Fruit fly (Drosophila melanogaster) whole organism, embryonic: ENCODE results near the gene IM33.
A peak's percentile ranks its signal among the peaks of the same experiment; 100 is the strongest.

Experiments
- Abd-B ChIP-seq: fragments of 200-800 bp; sonication (Bioruptor generic); optimal IDR thresholded peaks from 2 replicates; lab custom pipeline; 2018; ENCODE audit warnings: missing biosample characterization, mild to moderate bottlenecking, missing genetic modification characterization, moderate library complexity
- Antp ChIP-seq: fragments of 200-800 bp; sonication (Bioruptor generic); optimal IDR thresholded peaks from 3 replicates; lab custom pipeline; 2016; ENCODE audit warnings: missing biosample characterization, missing genetic modification characterization
- Bteb2 ChIP-seq: fragments of 200-800 bp; sonication (Bioruptor generic); optimal IDR thresholded peaks from 2 replicates; lab custom pipeline; 2016; ENCODE audit warnings: missing biosample characterization, missing genetic modification characterization
- CG10267 ChIP-seq: fragments of 200-800 bp; sonication (Bioruptor generic); optimal IDR thresholded peaks from 2 replicates; lab custom pipeline; 2018; ENCODE audit warnings: missing biosample characterization, mild to moderate bottlenecking, missing genetic modification characterization, moderate library complexity
- CG10462 ChIP-seq: fragments of 200-800 bp; sonication (Bioruptor generic); optimal IDR thresholded peaks from 2 replicates; lab custom pipeline; 2016; ENCODE audit warnings: missing biosample characterization, missing genetic modification characterization
- CG11696 ChIP-seq: fragments of 200-800 bp; sonication (Bioruptor generic); IDR thresholded peaks from 2 replicates; pipeline ENCODE4 v1.3.6; 2022; ENCODE audit warnings: missing biosample characterization, missing genetic modification characterization
- CG1233 ChIP-seq: fragments of 200-800 bp; sonication (Bioruptor generic); optimal IDR thresholded peaks from 4 replicates; lab custom pipeline; 2018; ENCODE audit warnings: missing biosample characterization, mild to moderate bottlenecking, missing genetic modification characterization
- CG12659 ChIP-seq: fragments of 200-800 bp; sonication (Bioruptor generic); optimal IDR thresholded peaks from 3 replicates; lab custom pipeline; 2017; ENCODE audit warnings: mild to moderate bottlenecking, missing biosample characterization, missing genetic modification reagents, missing genetic modification characterization
- CG13296 ChIP-seq: fragments of 200-800 bp; sonication (Bioruptor generic); optimal IDR thresholded peaks from 3 replicates; lab custom pipeline; 2018; ENCODE audit warnings: missing biosample characterization, mild to moderate bottlenecking, missing genetic modification characterization
- CG13775 ChIP-seq: fragments of 200-800 bp; sonication (Bioruptor generic); optimal IDR thresholded peaks from 3 replicates; lab custom pipeline; 2017; ENCODE audit warnings: missing biosample characterization, mild to moderate bottlenecking, missing genetic modification characterization
- CG15514 ChIP-seq: fragments of 200-800 bp; sonication (Bioruptor generic); optimal IDR thresholded peaks from 3 replicates; lab custom pipeline; 2017; ENCODE audit warnings: missing biosample characterization, missing genetic modification characterization, mild to moderate bottlenecking, moderate library complexity, missing genetic modification reagents
- CG15696 ChIP-seq: fragments of 200-800 bp; sonication (Bioruptor generic); optimal IDR thresholded peaks from 2 replicates; lab custom pipeline; 2019; ENCODE audit warnings: missing biosample characterization, mild to moderate bottlenecking, missing genetic modification characterization, moderate library complexity
- CG16815 ChIP-seq: fragments of 200-800 bp; sonication (Bioruptor generic); optimal IDR thresholded peaks from 3 replicates; lab custom pipeline; 2017; ENCODE audit warnings: missing biosample characterization, mild to moderate bottlenecking, missing genetic modification characterization
- CG17328 ChIP-seq: fragments of 200-800 bp; sonication (Bioruptor generic); IDR thresholded peaks from 2 replicates; pipeline ENCODE4 v1.3.6; 2022; ENCODE audit warnings: missing biosample characterization, missing genetic modification characterization
- CG18764 ChIP-seq: fragments of 200-800 bp; sonication (Bioruptor generic); optimal IDR thresholded peaks from 3 replicates; lab custom pipeline; 2016; ENCODE audit warnings: missing biosample characterization, missing genetic modification characterization
- CG2129 ChIP-seq: fragments of 200-800 bp; sonication (Bioruptor generic); IDR thresholded peaks from 2 replicates; pipeline ENCODE4 v1.3.6; 2022; ENCODE audit warnings: missing biosample characterization, missing genetic modification characterization; ENCODE audit not compliant: partially characterized antibody
- CG2875 ChIP-seq: fragments of 200-800 bp; sonication (Bioruptor generic); optimal IDR thresholded peaks from 2 replicates; lab custom pipeline; 2017; ENCODE audit warnings: missing biosample characterization, mild to moderate bottlenecking, missing genetic modification characterization, missing genetic modification reagents
- CG33557 ChIP-seq: fragments of 200-800 bp; sonication (Bioruptor generic); optimal IDR thresholded peaks from 2 replicates; lab custom pipeline; 2019; ENCODE audit warnings: missing biosample characterization, mild to moderate bottlenecking, missing genetic modification characterization, moderate library complexity
- CG3407 ChIP-seq: fragments of 200-800 bp; sonication (Bioruptor generic); optimal IDR thresholded peaks from 2 replicates; lab custom pipeline; 2018; ENCODE audit warnings: missing biosample characterization, mild to moderate bottlenecking, missing genetic modification characterization
- CG34376 ChIP-seq: fragments of 200-800 bp; sonication (Bioruptor generic); optimal IDR thresholded peaks from 2 replicates; lab custom pipeline; 2018; ENCODE audit warnings: missing biosample characterization, mild to moderate bottlenecking, missing genetic modification characterization
- CG3995 ChIP-seq: fragments of 200-800 bp; sonication (Bioruptor generic); optimal IDR thresholded peaks from 3 replicates; lab custom pipeline; 2016; ENCODE audit warnings: missing biosample characterization, missing genetic modification characterization
- CG4730 ChIP-seq: fragments of 200-800 bp; sonication (Bioruptor generic); IDR thresholded peaks from 2 replicates; pipeline ENCODE4 v1.3.6; 2022; ENCODE audit warnings: missing biosample characterization, missing genetic modification characterization
- CG7556 ChIP-seq: fragments of 200-800 bp; sonication (Bioruptor generic); optimal IDR thresholded peaks from 2 replicates; lab custom pipeline; 2017; ENCODE audit warnings: missing biosample characterization, mild to moderate bottlenecking, missing genetic modification characterization
- CG7839 ChIP-seq: fragments of 200-800 bp; sonication (Bioruptor generic); optimal IDR thresholded peaks from 3 replicates; lab custom pipeline; 2018; ENCODE audit warnings: missing biosample characterization, mild to moderate bottlenecking, missing genetic modification characterization, moderate library complexity
- CG8359 ChIP-seq: fragments of 200-800 bp; sonication (Bioruptor generic); optimal IDR thresholded peaks from 2 replicates; lab custom pipeline; 2017; ENCODE audit warnings: missing biosample characterization, mild to moderate bottlenecking, missing genetic modification characterization, borderline replicate concordance
- CHES-1-like ChIP-seq: fragments of 200-800 bp; sonication (Bioruptor generic); optimal IDR thresholded peaks from 2 replicates; lab custom pipeline; 2016; ENCODE audit warnings: missing biosample characterization, missing genetic modification characterization
- CoRest ChIP-seq: fragments of 200-800 bp; sonication (Bioruptor generic); optimal IDR thresholded peaks from 3 replicates; lab custom pipeline; 2018; ENCODE audit warnings: missing biosample characterization, mild to moderate bottlenecking, missing genetic modification characterization, moderate library complexity
- D ChIP-seq, 2 experiments: fragments of 200-800 bp in 1 of 2; fragments of >200 bp in 1 of 2; sonication (Bioruptor generic) in 1 of 2; optimal IDR thresholded peaks; 2 replicates in 1 of 2; 3 replicates in 1 of 2; lab custom pipeline; 2017; ENCODE audit warnings: mild to moderate bottlenecking in 1 of 2, missing biosample characterization in 1 of 2, missing genetic modification characterization in 1 of 2, missing genetic modification reagents in 1 of 2
- Dll ChIP-seq: fragments of 200-800 bp; sonication (Bioruptor generic); IDR thresholded peaks from 4 replicates; pipeline ENCODE4 v1.3.6; 2022; ENCODE audit warnings: missing biosample characterization, missing genetic modification characterization; ENCODE audit not compliant: partially characterized antibody
- H2.0 ChIP-seq: fragments of 200-800 bp; sonication (Bioruptor generic); IDR thresholded peaks from 2 replicates; pipeline ENCODE4 v1.3.6; 2022; ENCODE audit warnings: missing biosample characterization, missing genetic modification characterization
- HmgD ChIP-seq: fragments of 200-800 bp; sonication (Bioruptor generic); optimal IDR thresholded peaks from 3 replicates; lab custom pipeline; 2016; ENCODE audit warnings: missing biosample characterization, missing genetic modification characterization
- HmgZ ChIP-seq: fragments of 200-800 bp; sonication (Bioruptor generic); optimal IDR thresholded peaks from 2 replicates; lab custom pipeline; 2018; ENCODE audit warnings: missing biosample characterization, mild to moderate bottlenecking, missing genetic modification characterization
- Kr ChIP-seq: fragments of 200-800 bp; sonication (Bioruptor generic); optimal IDR thresholded peaks from 2 replicates; lab custom pipeline; 2017; ENCODE audit warnings: missing biosample characterization, mild to moderate bottlenecking, missing genetic modification characterization
- Nf-YC ChIP-seq: fragments of 200-800 bp; optimal IDR thresholded peaks from 3 replicates; lab custom pipeline; 2019; ENCODE audit warnings: missing biosample characterization, mild to moderate bottlenecking, missing genetic modification characterization, moderate library complexity
- Tbp ChIP-seq: fragments of >200 bp; optimal IDR thresholded peaks from 2 replicates; lab custom pipeline; 2018; ENCODE audit warnings: missing biosample characterization, missing genetic modification characterization
- Vsx1 ChIP-seq: fragments of 200-800 bp; sonication (Bioruptor generic); optimal IDR thresholded peaks from 2 replicates; lab custom pipeline; 2017; ENCODE audit warnings: missing biosample characterization, mild to moderate bottlenecking, missing genetic modification characterization, missing genetic modification reagents
- Xbp1 ChIP-seq: fragments of 200-800 bp; sonication (Bioruptor generic); optimal IDR thresholded peaks from 3 replicates; lab custom pipeline; 2016; ENCODE audit warnings: missing biosample characterization, mild to moderate bottlenecking, missing genetic modification characterization
- chinmo ChIP-seq: fragments of 200-800 bp; sonication (Bioruptor generic); IDR thresholded peaks from 4 replicates; pipeline ENCODE4 v1.3.6; 2022; ENCODE audit warnings: missing biosample characterization, missing genetic modification characterization; ENCODE audit not compliant: partially characterized antibody
- danr ChIP-seq: fragments of 200-800 bp; sonication (Bioruptor generic); IDR thresholded peaks from 2 replicates; pipeline ENCODE4 v1.3.6; 2022; ENCODE audit warnings: missing biosample characterization, missing genetic modification characterization
- ewg ChIP-seq: fragments of 200-800 bp; sonication (Bioruptor generic); optimal IDR thresholded peaks from 3 replicates; lab custom pipeline; 2017; ENCODE audit warnings: mild to moderate bottlenecking, missing biosample characterization, missing genetic modification reagents, missing genetic modification characterization
- fd96Cb ChIP-seq: fragments of 200-800 bp; sonication (Bioruptor generic); optimal IDR thresholded peaks from 2 replicates; lab custom pipeline; 2018; ENCODE audit warnings: missing biosample characterization, mild to moderate bottlenecking, missing genetic modification characterization, moderate library complexity
- gfzf ChIP-seq: fragments of 200-800 bp; sonication (Bioruptor generic); optimal IDR thresholded peaks from 2 replicates; lab custom pipeline; 2016; ENCODE audit warnings: missing biosample characterization, mild to moderate bottlenecking, missing genetic modification characterization, moderate library complexity
- knrl ChIP-seq: fragments of 200-800 bp; sonication (Bioruptor generic); IDR thresholded peaks from 3 replicates; pipeline ENCODE4 v1.3.6; 2022; ENCODE audit warnings: missing biosample characterization, missing genetic modification characterization; ENCODE audit not compliant: partially characterized antibody
- peb ChIP-seq: fragments of 200-800 bp; sonication (Bioruptor generic); IDR thresholded peaks from 2 replicates; pipeline ENCODE4 v1.3.6; 2022; ENCODE audit warnings: missing biosample characterization, missing genetic modification characterization
- phol ChIP-seq: fragments of 200-800 bp; sonication (Bioruptor generic); optimal IDR thresholded peaks from 3 replicates; lab custom pipeline; 2018; ENCODE audit warnings: missing biosample characterization, mild to moderate bottlenecking, missing genetic modification characterization, moderate library complexity
- sr ChIP-seq: fragments of 200-800 bp; sonication (Bioruptor generic); IDR thresholded peaks from 3 replicates; pipeline ENCODE4 v1.3.6; 2022; ENCODE audit warnings: missing biosample characterization, missing genetic modification characterization
- tx ChIP-seq: fragments of 200-800 bp; sonication (Bioruptor generic); optimal IDR thresholded peaks from 2 replicates; lab custom pipeline; 2016; ENCODE audit warnings: missing biosample characterization, missing genetic modification characterization
- vvl ChIP-seq: fragments of 200-800 bp; sonication (Bioruptor generic); IDR thresholded peaks from 2 replicates; pipeline ENCODE4 v1.3.6; 2022; ENCODE audit warnings: missing biosample characterization, missing genetic modification characterization
- wdn ChIP-seq: fragments of 200-800 bp; sonication (Bioruptor generic); IDR thresholded peaks from 2 replicates; pipeline ENCODE4 v1.3.6; 2022; ENCODE audit warnings: missing biosample characterization, missing genetic modification characterization
- zfh2 ChIP-seq: fragments of 200-800 bp; sonication (Bioruptor generic); optimal IDR thresholded peaks from 2 replicates; lab custom pipeline; 2016; ENCODE audit warnings: missing biosample characterization, missing genetic modification characterization

Gene IM33

DNA sequence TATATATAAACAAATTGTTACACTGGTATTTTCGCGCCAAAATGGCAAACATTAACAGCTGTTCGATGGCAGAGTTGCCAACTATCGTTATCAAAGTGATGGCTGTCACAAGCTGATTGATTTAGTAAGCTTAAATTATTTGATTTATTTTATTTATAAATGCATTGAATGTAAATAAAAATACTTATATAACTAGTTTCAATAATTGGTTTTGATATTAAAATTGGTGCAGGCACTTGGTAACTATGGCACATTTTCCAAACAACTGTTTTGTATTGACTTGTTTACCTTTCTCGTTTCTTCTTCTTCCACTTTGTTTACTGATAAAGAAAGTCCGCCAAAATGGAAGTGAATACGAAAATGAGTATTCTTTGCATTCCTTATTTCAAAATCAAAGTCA, 15.2 kb upstream of the IM33 start, which contains the start of gene cutlet (continued):
- TF ChIP-seq CG17328 (GFP tag; lab: Robert Waterston, UW), result no peak
- TF ChIP-seq CG3995 (GFP tag; lab: Kevin White, UChicago), result no peak
- peak; percentile 34 for TF ChIP-seq CG12659 (GFP tag; lab: Kevin White, UChicago)
- TF ChIP-seq D (optimal IDR thresholded peaks at IDR 0.05; lab: Kevin White, UChicago), result no peak
- TF ChIP-seq D (GFP tag; optimal IDR thresholded peaks at IDR 0.05; lab: Kevin White, UChicago), result no peak
- no peak for TF ChIP-seq sr (GFP tag; lab: Robert Waterston, UW)
- no peak for TF ChIP-seq tx (GFP tag; lab: Kevin White, UChicago)
- TF ChIP-seq wdn (GFP tag; lab: Robert Waterston, UW), result no peak
- peak; percentile 16 for TF ChIP-seq Nf-YC (tag; lab: Kevin White, UChicago)
- no peak for TF ChIP-seq ewg (GFP tag; lab: Kevin White, UChicago)
- TF ChIP-seq CG3407 (GFP tag; lab: Kevin White, UChicago), result no peak
- TF ChIP-seq Kr (GFP tag; lab: Kevin White, UChicago), result no peak
- TF ChIP-seq CG2875 (GFP tag; lab: Kevin White, UChicago), result no peak
- TF ChIP-seq CG2129 (GFP tag; lab: Robert Waterston, UW), result no peak
- TF ChIP-seq zfh2 (GFP tag; lab: Kevin White, UChicago), result no peak
- no peak for TF ChIP-seq CG7839
- peak; percentile 23; the same call in 1 of the 4 replicates for TF ChIP-seq Dll (GFP tag; lab: Robert Waterston, UW)
- TF ChIP-seq gfzf (GFP tag; lab: Kevin White, UChicago), result peak; percentile 25
- no peak for TF ChIP-seq Antp (GFP tag; lab: Kevin White, UChicago)
- TF ChIP-seq Abd-B, result peak; percentile 22
- TF ChIP-seq CG33557 (GFP tag; lab: Kevin White, UChicago), result no peak
- TF ChIP-seq CG4730 (GFP tag; lab: Robert Waterston, UW), result no peak
- no peak for TF ChIP-seq CHES-1-like (GFP tag; lab: Kevin White, UChicago)
- TF ChIP-seq CG13775 (GFP tag; lab: Kevin White, UChicago), result no peak
- no peak for TF ChIP-seq CG8359 (GFP tag; lab: Kevin White, UChicago)
- no peak for TF ChIP-seq CG10462
- peak; percentile 6 for TF ChIP-seq HmgZ (tag; lab: Kevin White, UChicago)
- no peak for TF ChIP-seq fd96Cb (tag; lab: Kevin White, UChicago)
- TF ChIP-seq CG13296, result no peak
- TF ChIP-seq CG16815 (GFP tag; lab: Kevin White, UChicago), result no peak
- no peak for TF ChIP-seq CG11696 (GFP tag; lab: Robert Waterston, UW)
- no peak for TF ChIP-seq peb (GFP tag; lab: Robert Waterston, UW)
- TF ChIP-seq knrl (GFP tag; lab: Robert Waterston, UW), result no peak
- TF ChIP-seq CG34376 (GFP tag; lab: Kevin White, UChicago), result no peak
- no peak for TF ChIP-seq Bteb2 (GFP tag; lab: Kevin White, UChicago)
- no peak for TF ChIP-seq danr (GFP tag; lab: Robert Waterston, UW)
- TF ChIP-seq Vsx1 (GFP tag; lab: Kevin White, UChicago), result no peak
- no peak for TF ChIP-seq H2.0 (GFP tag; lab: Robert Waterston, UW)
- no peak for TF ChIP-seq CG18764 (GFP tag; lab: Kevin White, UChicago)
- 0 out of 2 replicates have a peak, but pooled peaks have one; percentile 23 for TF ChIP-seq vvl
- TF ChIP-seq CG15696 (tag; lab: Kevin White, UChicago), result no peak
- no peak for TF ChIP-seq CG7556
- TF ChIP-seq CG1233 (GFP tag; lab: Kevin White, UChicago), result no peak
- no peak for TF ChIP-seq Xbp1 (GFP tag; lab: Kevin White, UChicago)
- peak; percentile 6 for TF ChIP-seq CG10267 (tag; lab: Kevin White, UChicago)
- peak; percentile 31 for TF ChIP-seq CoRest (tag; lab: Kevin White, UChicago)
- no peak for TF ChIP-seq chinmo (GFP tag; lab: Robert Waterston, UW)
- no peak for TF ChIP-seq Tbp
- no peak for TF ChIP-seq HmgD (GFP tag; lab: Kevin White, UChicago)
- peak; percentile 33 for TF ChIP-seq CG15514 (GFP tag; lab: Kevin White, UChicago)
- peak; percentile 99 for TF ChIP-seq phol (tag; lab: Kevin White, UChicago)
